Fruit fly (Drosophila melanogaster) whole organism, embryonic: ENCODE data around the gene CG18810.

Experiments
- ATbp ChIP-seq: fragments of 200-800 bp; sonication (Bioruptor generic); optimal IDR thresholded peaks from 2 replicates; lab custom pipeline; 2017; ENCODE audit warnings: missing biosample characterization, mild to moderate bottlenecking, missing genetic modification characterization, missing genetic modification reagents
- Ada2b ChIP-seq: fragments of 200-800 bp; sonication (Bioruptor generic); IDR thresholded peaks from 2 replicates; pipeline ENCODE4 v1.3.6; 2022; ENCODE audit warnings: missing biosample characterization, missing genetic modification characterization
- B-H2 ChIP-seq: fragments of 200-800 bp; sonication (Bioruptor generic); optimal IDR thresholded peaks from 2 replicates; lab custom pipeline; 2018; ENCODE audit warnings: missing biosample characterization, mild to moderate bottlenecking, missing genetic modification characterization
- Bgb ChIP-seq: fragments of 200-800 bp; sonication (Bioruptor generic); IDR thresholded peaks from 2 replicates; pipeline ENCODE4 v1.3.6; 2022; ENCODE audit warnings: missing biosample characterization, missing genetic modification characterization; ENCODE audit not compliant: partially characterized antibody
- CG10267 ChIP-seq: fragments of 200-800 bp; sonication (Bioruptor generic); optimal IDR thresholded peaks from 2 replicates; lab custom pipeline; 2018; ENCODE audit warnings: missing biosample characterization, mild to moderate bottlenecking, missing genetic modification characterization, moderate library complexity
- CG11456 ChIP-seq: fragments of 200-800 bp; sonication (Bioruptor generic); IDR thresholded peaks from 3 replicates; pipeline ENCODE4 v1.3.6; 2022; ENCODE audit warnings: missing biosample characterization, missing genetic modification characterization
- CG12155 ChIP-seq: fragments of 200-800 bp; sonication (Bioruptor generic); optimal IDR thresholded peaks from 3 replicates; lab custom pipeline; 2016; ENCODE audit warnings: missing biosample characterization, missing genetic modification characterization
- CG13296 ChIP-seq: fragments of 200-800 bp; sonication (Bioruptor generic); optimal IDR thresholded peaks from 3 replicates; lab custom pipeline; 2018; ENCODE audit warnings: missing biosample characterization, mild to moderate bottlenecking, missing genetic modification characterization
- CG15514 ChIP-seq: fragments of 200-800 bp; sonication (Bioruptor generic); optimal IDR thresholded peaks from 3 replicates; lab custom pipeline; 2017; ENCODE audit warnings: missing biosample characterization, missing genetic modification characterization, mild to moderate bottlenecking, moderate library complexity, missing genetic modification reagents
- CG17328 ChIP-seq: fragments of 200-800 bp; sonication (Bioruptor generic); IDR thresholded peaks from 2 replicates; pipeline ENCODE4 v1.3.6; 2022; ENCODE audit warnings: missing biosample characterization, missing genetic modification characterization
- CG18476 ChIP-seq: fragments of 200-800 bp; sonication (Bioruptor generic); optimal IDR thresholded peaks from 2 replicates; lab custom pipeline; 2016; ENCODE audit warnings: missing biosample characterization, mild to moderate bottlenecking, missing genetic modification characterization
- CG18619 ChIP-seq: fragments of 200-800 bp; sonication (Bioruptor generic); optimal IDR thresholded peaks from 3 replicates; lab custom pipeline; 2017; ENCODE audit warnings: missing biosample characterization, mild to moderate bottlenecking, missing genetic modification characterization
- CG31365 ChIP-seq: fragments of 200-800 bp; sonication (Bioruptor generic); optimal IDR thresholded peaks from 2 replicates; lab custom pipeline; 2018; ENCODE audit warnings: missing biosample characterization, mild to moderate bottlenecking, missing genetic modification characterization
- CG32772 ChIP-seq: fragments of 200-800 bp; sonication (Bioruptor generic); IDR thresholded peaks from 2 replicates; pipeline ENCODE4 v1.3.6; 2022; ENCODE audit warnings: missing biosample characterization, missing genetic modification characterization
- CG4328 ChIP-seq: fragments of 200-800 bp; sonication (Bioruptor generic); optimal IDR thresholded peaks from 3 replicates; lab custom pipeline; 2017; ENCODE audit warnings: missing biosample characterization, missing genetic modification reagents, missing genetic modification characterization
- CG4617 ChIP-seq: fragments of 200-800 bp; sonication (Bioruptor generic); optimal IDR thresholded peaks from 3 replicates; lab custom pipeline; 2016; ENCODE audit warnings: missing biosample characterization, missing genetic modification characterization, borderline replicate concordance
- CG5953 ChIP-seq: fragments of 200-800 bp; sonication (Bioruptor generic); IDR thresholded peaks from 2 replicates; pipeline ENCODE4 v1.3.6; 2022; ENCODE audit warnings: missing biosample characterization, missing genetic modification characterization
- CG6765 ChIP-seq: fragments of 200-800 bp; sonication (Bioruptor generic); optimal IDR thresholded peaks from 3 replicates; lab custom pipeline; 2017; ENCODE audit warnings: missing biosample characterization, mild to moderate bottlenecking, missing genetic modification characterization
- CG6854 ChIP-seq: fragments of 200-800 bp; sonication (Bioruptor generic); optimal IDR thresholded peaks from 3 replicates; lab custom pipeline; 2017; ENCODE audit warnings: missing biosample characterization, mild to moderate bottlenecking, missing genetic modification characterization
- CG9437 ChIP-seq: fragments of 200-800 bp; sonication (Bioruptor generic); optimal IDR thresholded peaks from 2 replicates; lab custom pipeline; 2018; ENCODE audit warnings: missing biosample characterization, mild to moderate bottlenecking, missing genetic modification characterization
- D ChIP-seq, 2 experiments: fragments of 200-800 bp in 1 of 2; fragments of >200 bp in 1 of 2; sonication (Bioruptor generic) in 1 of 2; optimal IDR thresholded peaks; 2 replicates in 1 of 2; 3 replicates in 1 of 2; lab custom pipeline; 2017; ENCODE audit warnings: mild to moderate bottlenecking in 1 of 2, missing biosample characterization in 1 of 2, missing genetic modification characterization in 1 of 2, missing genetic modification reagents in 1 of 2
- E2f1 ChIP-seq: fragments of 200-800 bp; sonication (Bioruptor generic); IDR thresholded peaks from 2 replicates; pipeline ENCODE4 v1.3.6; 2022; ENCODE audit warnings: missing biosample characterization, missing genetic modification characterization
- Gsc ChIP-seq: fragments of 200-800 bp; sonication (Bioruptor generic); IDR thresholded peaks from 2 replicates; pipeline ENCODE4 v1.3.6; 2022; ENCODE audit warnings: missing biosample characterization, missing genetic modification characterization
- HHEX ChIP-seq: fragments of 200-800 bp; sonication (Bioruptor generic); optimal IDR thresholded peaks from 3 replicates; lab custom pipeline; 2017; ENCODE audit warnings: missing biosample characterization, mild to moderate bottlenecking, missing genetic modification characterization, missing genetic modification reagents
- HLHmδ ChIP-seq: fragments of 200-800 bp; sonication (Bioruptor generic); optimal IDR thresholded peaks from 2 replicates; lab custom pipeline; 2018; ENCODE audit warnings: missing biosample characterization, mild to moderate bottlenecking, missing genetic modification characterization, moderate library complexity
- Hsf ChIP-seq: fragments of 200-800 bp; sonication (Bioruptor generic); optimal IDR thresholded peaks from 3 replicates; lab custom pipeline; 2016; ENCODE audit warnings: missing biosample characterization, missing genetic modification characterization
- NC2α ChIP-seq: fragments of 200-800 bp; sonication (Bioruptor generic); optimal IDR thresholded peaks from 2 replicates; lab custom pipeline; 2016; ENCODE audit warnings: missing biosample characterization, missing genetic modification characterization
- NFAT ChIP-seq: fragments of 200-800 bp; sonication (Bioruptor generic); IDR thresholded peaks from 2 replicates; pipeline ENCODE4 v1.3.6; 2022; ENCODE audit warnings: missing biosample characterization, missing genetic modification characterization
- Rfx ChIP-seq: fragments of 200-800 bp; sonication (Bioruptor generic); IDR thresholded peaks from 2 replicates; pipeline ENCODE4 v1.3.6; 2022; ENCODE audit warnings: missing biosample characterization, missing genetic modification characterization
- Side ChIP-seq: fragments of 200-800 bp; sonication (Bioruptor generic); optimal IDR thresholded peaks from 2 replicates; lab custom pipeline; 2016; ENCODE audit warnings: missing biosample characterization, missing genetic modification characterization
- Sry-δ ChIP-seq: fragments of 200-800 bp; sonication (Bioruptor generic); optimal IDR thresholded peaks from 2 replicates; lab custom pipeline; 2016; ENCODE audit warnings: missing biosample characterization, missing genetic modification characterization
- Taf1 ChIP-seq: fragments of 200-800 bp; sonication (Bioruptor generic); IDR thresholded peaks from 2 replicates; pipeline ENCODE4 v1.3.6; 2022; ENCODE audit warnings: missing biosample characterization, missing genetic modification characterization
- Vsx1 ChIP-seq: fragments of 200-800 bp; sonication (Bioruptor generic); optimal IDR thresholded peaks from 2 replicates; lab custom pipeline; 2017; ENCODE audit warnings: missing biosample characterization, mild to moderate bottlenecking, missing genetic modification characterization, missing genetic modification reagents
- ab ChIP-seq: fragments of 200-800 bp; sonication (Bioruptor generic); optimal IDR thresholded peaks from 2 replicates; lab custom pipeline; 2016; ENCODE audit warnings: missing biosample characterization, missing genetic modification characterization
- bcd ChIP-seq: fragments of 200-800 bp; sonication (Bioruptor generic); optimal IDR thresholded peaks from 2 replicates; lab custom pipeline; 2017; ENCODE audit warnings: missing biosample characterization, mild to moderate bottlenecking, missing genetic modification characterization
- gce ChIP-seq: fragments of 200-800 bp; sonication (Bioruptor generic); IDR thresholded peaks from 3 replicates; pipeline ENCODE4 v1.3.6; 2022; ENCODE audit warnings: missing biosample characterization, missing genetic modification characterization
- gsb ChIP-seq: fragments of 200-800 bp; sonication (Bioruptor generic); IDR thresholded peaks from 2 replicates; pipeline ENCODE4 v1.3.6; 2022; ENCODE audit warnings: missing biosample characterization, missing genetic modification characterization
- jing ChIP-seq: fragments of 200-800 bp; sonication (Bioruptor generic); optimal IDR thresholded peaks from 2 replicates; lab custom pipeline; 2018; ENCODE audit warnings: missing biosample characterization, mild to moderate bottlenecking, missing genetic modification characterization
- jumu ChIP-seq: fragments of 200-800 bp; sonication (Bioruptor generic); optimal IDR thresholded peaks from 3 replicates; lab custom pipeline; 2016; ENCODE audit warnings: missing biosample characterization, missing genetic modification characterization
- lab ChIP-seq: fragments of 200-800 bp; sonication (Bioruptor generic); optimal IDR thresholded peaks from 3 replicates; lab custom pipeline; 2017; ENCODE audit warnings: missing biosample characterization, missing genetic modification characterization, mild to moderate bottlenecking, moderate library complexity, missing genetic modification reagents
- mam ChIP-seq: fragments of 200-800 bp; sonication (Bioruptor generic); optimal IDR thresholded peaks from 3 replicates; lab custom pipeline; 2016; ENCODE audit warnings: missing biosample characterization, missing genetic modification characterization
- nom ChIP-seq: fragments of 200-800 bp; sonication (Bioruptor generic); optimal IDR thresholded peaks from 2 replicates; lab custom pipeline; 2017; ENCODE audit warnings: missing biosample characterization, missing genetic modification characterization, mild to moderate bottlenecking, moderate library complexity, missing genetic modification reagents
- otp ChIP-seq: fragments of 200-800 bp; sonication (Bioruptor generic); IDR thresholded peaks from 3 replicates; pipeline ENCODE4, ENCODE4 v1.3.6; 2022; ENCODE audit warnings: missing biosample characterization, missing genetic modification characterization
- pan ChIP-seq, 4 experiments: fragments of >200 bp in 3 of 4; fragments of 200-800 bp in 1 of 4; sonication (Bioruptor generic) in 1 of 4; optimal IDR thresholded peaks in 3 of 4; IDR thresholded peaks in 1 of 4; 2 replicates each; pipeline versions ENCODE4 v1.3.6 to Lab custom; 2017 to 2022; ENCODE audit warnings: missing biosample characterization in 2 of 4, missing genetic modification characterization in 2 of 4, mixed read lengths in 1 of 4
- row ChIP-seq: fragments of 200-800 bp; sonication (Bioruptor generic); IDR thresholded peaks from 3 replicates; pipeline ENCODE4 v1.3.6; 2022; ENCODE audit warnings: missing biosample characterization, missing genetic modification characterization
- sc ChIP-seq, 3 experiments: fragments of >200 bp in 2 of 3; fragments of 200-800 bp in 1 of 3; sonication (Bioruptor generic) in 1 of 3; optimal IDR thresholded peaks; 2 replicates in 2 of 3; 3 replicates in 1 of 3; lab custom pipeline; 2017; ENCODE audit warnings: mild to moderate bottlenecking in 1 of 3, missing biosample characterization in 1 of 3, missing genetic modification characterization in 1 of 3, missing genetic modification reagents in 1 of 3
- sens ChIP-seq: fragments of 200-800 bp; sonication (Bioruptor generic); peaks from one replicate; lab custom pipeline; 2016; ENCODE audit warnings: missing biosample characterization, missing genetic modification characterization
- slou ChIP-seq: fragments of 200-800 bp; sonication (Bioruptor generic); optimal IDR thresholded peaks from 3 replicates; lab custom pipeline; 2016; ENCODE audit warnings: missing biosample characterization, missing genetic modification characterization
- sna ChIP-seq: fragments of 200-800 bp; sonication (Bioruptor generic); IDR thresholded peaks from 2 replicates; pipeline ENCODE4 v1.3.6; 2022; ENCODE audit warnings: missing biosample characterization, missing genetic modification characterization; ENCODE audit not compliant: partially characterized antibody
- toy ChIP-seq: fragments of 200-800 bp; sonication (Bioruptor generic); IDR thresholded peaks from 2 replicates; pipeline ENCODE4 v1.3.6; 2022; ENCODE audit warnings: missing biosample characterization, missing genetic modification characterization

Gene CG18810

dm6 chr2L:20681648-20682098 is 33.0 kb downstream of the CG18810 start, which contains the start of gene Cen (continued):
- TF ChIP-seq NFAT (GFP tag; lab: Robert Waterston, UW) (no peak), Gsc (GFP tag; lab: Robert Waterston, UW) (no peak), CG4328 (no peak), Bgb (GFP tag; lab: Robert Waterston, UW) (no peak), CG4617 (GFP tag; lab: Kevin White, UChicago) (no peak), E2f1 (GFP tag; lab: Robert Waterston, UW) (no peak), CG10267 (peak; percentile 28), lab (GFP tag; lab: Kevin White, UChicago) (no peak), CG32772 (GFP tag; lab: Robert Waterston, UW) (peak; percentile 60), mam (GFP tag; lab: Kevin White, UChicago) (peak; percentile 5), gce (GFP tag; lab: Robert Waterston, UW) (no peak), Sry-δ (GFP tag; lab: Kevin White, UChicago) (peak; percentile 10), row (peak; percentile 66; the same call in 2 of the 3 replicates), bcd (GFP tag; lab: Kevin White, UChicago) (peak; percentile 39), sens (peak; percentile 93), gsb (GFP tag; lab: Robert Waterston, UW) (no peak), pan (optimal IDR thresholded peaks at IDR 0.05; lab: Kevin White, UChicago) (no peak), pan (GFP tag; optimal IDR thresholded peaks at IDR 0.05 in 1 of 2, IDR thresholded peaks at IDR 0.05 in 1 of 2) (peak in 1 of 2 experiments; percentile 5), CG6854 (GFP tag; lab: Kevin White, UChicago) (no peak), Taf1 (GFP tag; lab: Robert Waterston, UW) (no peak), B-H2 (no peak), Ada2b (GFP tag; lab: Robert Waterston, UW) (peak; percentile 53; the same call in 1 of the 2 replicates), jumu (no peak), CG18476 (GFP tag; lab: Kevin White, UChicago) (peak; percentile 26), CG15514 (GFP tag; lab: Kevin White, UChicago) (peak; percentile 47), CG31365 (tag; lab: Kevin White, UChicago) (no peak), NC2α (GFP tag; lab: Kevin White, UChicago) (no peak), CG12155 (GFP tag; lab: Kevin White, UChicago) (peak; percentile 26), Side (GFP tag; lab: Kevin White, UChicago) (no peak), HLHmδ (GFP tag; lab: Kevin White, UChicago) (no peak), slou (GFP tag; lab: Kevin White, UChicago) (peak; percentile 9), nom (GFP tag; lab: Kevin White, UChicago) (no peak), CG13296 (no peak), CG9437 (GFP tag; lab: Kevin White, UChicago) (peak; percentile 36), sna (GFP tag; lab: Robert Waterston, UW) (no peak), CG6765 (GFP tag; lab: Kevin White, UChicago) (no peak), toy (GFP tag; lab: Robert Waterston, UW) (no peak), sc (optimal IDR thresholded peaks at IDR 0.05; lab: Kevin White, UChicago) (no peak), sc (GFP tag; optimal IDR thresholded peaks at IDR 0.05; lab: Kevin White, UChicago) (no peak), Vsx1 (no peak), CG11456 (no peak), CG5953 (GFP tag; lab: Robert Waterston, UW) (no peak), CG18619 (GFP tag; lab: Kevin White, UChicago) (peak; percentile 21), jing (GFP tag; lab: Kevin White, UChicago) (no peak), HHEX (GFP tag; lab: Kevin White, UChicago) (no peak), ATbp (no peak), ab (GFP tag; lab: Kevin White, UChicago) (no peak), CG17328 (GFP tag; lab: Robert Waterston, UW) (peak; percentile 66), otp (no peak), Hsf (peak; percentile 48), Rfx (peak; percentile 60), D (optimal IDR thresholded peaks at IDR 0.05; lab: Kevin White, UChicago) (no peak), D (GFP tag; optimal IDR thresholded peaks at IDR 0.05; lab: Kevin White, UChicago) (no peak)
